Fruit fly (Drosophila melanogaster): Measurements from ENCODE around the gene CG16782.
A peak's percentile ranks its signal among the peaks of the same experiment; 100 is the strongest.

Gene CG16782

DNA sequence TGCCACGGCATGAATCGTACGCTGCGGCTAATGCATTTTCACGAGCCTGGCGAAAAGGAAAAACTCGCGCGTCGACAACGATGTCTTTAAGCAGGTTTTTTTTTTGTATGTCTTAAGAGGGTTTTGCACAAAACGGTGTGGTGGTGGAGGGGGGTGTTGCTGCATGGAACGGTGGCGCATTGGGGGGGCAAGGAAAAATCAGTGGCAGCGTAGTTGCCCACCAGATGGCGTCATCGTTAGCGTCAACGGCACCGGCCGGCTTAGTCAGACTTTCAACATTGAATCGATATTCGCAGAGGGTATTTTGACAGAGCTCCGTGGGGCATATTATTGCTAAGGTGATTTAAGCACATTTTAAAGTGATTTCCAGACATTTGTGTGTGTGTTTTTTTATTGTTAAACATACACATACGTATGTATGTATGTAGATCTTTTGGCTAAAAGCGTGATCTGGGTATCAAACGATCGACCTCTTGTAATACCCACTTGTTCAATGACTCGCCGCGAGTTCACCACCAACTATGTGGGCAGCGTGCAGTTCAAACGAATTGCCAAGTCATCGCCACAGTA is 36.8 kb downstream of the CG16782 start (continued):
- TF ChIP-seq CG12071 (GFP tag; optimal IDR thresholded peaks at IDR 0.05) (no peak), dimm (GFP tag; IDR thresholded peaks at IDR 0.05) (no peak), dysf (GFP tag; IDR thresholded peaks at IDR 0.05) (0 out of 3 replicates have a peak, but pooled peaks have one; percentile 32), Spps (tag; optimal IDR thresholded peaks at IDR 0.05) (no peak), CG13775 (GFP tag; optimal IDR thresholded peaks at IDR 0.05) (no peak), CG15696 (tag; optimal IDR thresholded peaks at IDR 0.05) (no peak), CG31441 (GFP tag; IDR thresholded peaks at IDR 0.05) (no peak), sens (GFP tag) (peak; percentile 19), CG17186 (GFP tag; optimal IDR thresholded peaks at IDR 0.05) (no peak), CG2678 (tag; optimal IDR thresholded peaks at IDR 0.05) (no peak), sima (GFP tag; optimal IDR thresholded peaks at IDR 0.05) (no peak), gt (GFP tag; IDR thresholded peaks at IDR 0.05) (no peak), Pdp1 (GFP tag; optimal IDR thresholded peaks at IDR 0.05) (no peak), MESR4 (GFP tag; optimal IDR thresholded peaks at IDR 0.05) (no peak), gcm2 (GFP tag; optimal IDR thresholded peaks at IDR 0.05) (no peak), yki (optimal IDR thresholded peaks at IDR 0.05) (no peak), salm (tag; optimal IDR thresholded peaks at IDR 0.05) (no peak), CG11723 (GFP tag; optimal IDR thresholded peaks at IDR 0.05) (no peak), CG12659 (GFP tag; optimal IDR thresholded peaks at IDR 0.05) (no peak), CG15514 (GFP tag; optimal IDR thresholded peaks at IDR 0.05) (no peak), wek (GFP tag; optimal IDR thresholded peaks at IDR 0.05) (no peak), nau (GFP tag; optimal IDR thresholded peaks at IDR 0.05) (no peak), CG32767 (GFP tag; IDR thresholded peaks at IDR 0.05) (no peak), PHDP (tag; optimal IDR thresholded peaks at IDR 0.05) (no peak), Stat92E (GFP tag; optimal IDR thresholded peaks at IDR 0.05) (no peak), NFAT (GFP tag; IDR thresholded peaks at IDR 0.05) (no peak), CG6689 (GFP tag; IDR thresholded peaks at IDR 0.05) (0 out of 2 replicates have a peak, but pooled peaks have one; percentile 11), CG8281 (tag; optimal IDR thresholded peaks at IDR 0.05) (no peak), CTCF (GFP tag; optimal IDR thresholded peaks at IDR 0.05) (peak; percentile 83), disco-r (GFP tag; optimal IDR thresholded peaks at IDR 0.05) (no peak), CG12744 (GFP tag; optimal IDR thresholded peaks at IDR 0.05) (no peak), seq (GFP tag; IDR thresholded peaks at IDR 0.05) (no peak), Med (GFP tag) (peak; percentile 5), bigmax (GFP tag; optimal IDR thresholded peaks at IDR 0.05) (no peak), zen (tag; optimal IDR thresholded peaks at IDR 0.05) (no peak), crol (GFP tag; IDR thresholded peaks at IDR 0.05) (peak; percentile 57), Atf3 (GFP tag; optimal IDR thresholded peaks at IDR 0.05) (no peak), pnt (GFP tag; optimal IDR thresholded peaks at IDR 0.05) (no peak), CG11695 (GFP tag; IDR thresholded peaks at IDR 0.05) (no peak), CG10543 (GFP tag; optimal IDR thresholded peaks at IDR 0.05) (no peak), CG11456 (GFP tag; IDR thresholded peaks at IDR 0.05) (0 out of 3 replicates have a peak, but pooled peaks have one; percentile 30), pita (GFP tag; optimal IDR thresholded peaks at IDR 0.05) (no peak), Drgx (GFP tag; IDR thresholded peaks at IDR 0.05) (peak; percentile 89), Xbp1 (GFP tag; optimal IDR thresholded peaks at IDR 0.05) (no peak), unpg (GFP tag; optimal IDR thresholded peaks at IDR 0.05) (no peak), CG34224 (GFP tag; IDR thresholded peaks at IDR 0.05; ENCODE audit: partially characterized antibody) (no peak), Hr39 (optimal IDR thresholded peaks at IDR 0.05) (no peak), Optix (GFP tag; IDR thresholded peaks at IDR 0.05) (no peak), scrt (GFP tag; optimal IDR thresholded peaks at IDR 0.05) (no peak), kay (GFP tag; optimal IDR thresholded peaks at IDR 0.05) (no peak), usp (GFP tag; optimal IDR thresholded peaks at IDR 0.05) (no peak), Mad (GFP tag; optimal IDR thresholded peaks at IDR 0.05) (no peak)
